Fruit fly (Drosophila melanogaster) whole organism: ENCODE data around the gene CG4186.

Source experiments
- CG8478 ChIP-seq: fragments of >200 bp; optimal IDR thresholded peaks from 2 replicates; lab custom pipeline; 2018; ENCODE audit warnings: inconsistent platforms
- EcR ChIP-seq, 2 experiments: fragments of >200 bp; optimal IDR thresholded peaks; 2 replicates each; lab custom pipeline; 2017; ENCODE audit warnings: missing biosample characterization in 2 of 2, missing genetic modification characterization in 2 of 2, missing genetic modification reagents in 2 of 2
- pan ChIP-seq: fragments of >200 bp; optimal IDR thresholded peaks from 2 replicates; lab custom pipeline; 2017
- psq ChIP-seq: fragments of >200 bp; optimal IDR thresholded peaks from 2 replicates; lab custom pipeline; 2017

DNA sequence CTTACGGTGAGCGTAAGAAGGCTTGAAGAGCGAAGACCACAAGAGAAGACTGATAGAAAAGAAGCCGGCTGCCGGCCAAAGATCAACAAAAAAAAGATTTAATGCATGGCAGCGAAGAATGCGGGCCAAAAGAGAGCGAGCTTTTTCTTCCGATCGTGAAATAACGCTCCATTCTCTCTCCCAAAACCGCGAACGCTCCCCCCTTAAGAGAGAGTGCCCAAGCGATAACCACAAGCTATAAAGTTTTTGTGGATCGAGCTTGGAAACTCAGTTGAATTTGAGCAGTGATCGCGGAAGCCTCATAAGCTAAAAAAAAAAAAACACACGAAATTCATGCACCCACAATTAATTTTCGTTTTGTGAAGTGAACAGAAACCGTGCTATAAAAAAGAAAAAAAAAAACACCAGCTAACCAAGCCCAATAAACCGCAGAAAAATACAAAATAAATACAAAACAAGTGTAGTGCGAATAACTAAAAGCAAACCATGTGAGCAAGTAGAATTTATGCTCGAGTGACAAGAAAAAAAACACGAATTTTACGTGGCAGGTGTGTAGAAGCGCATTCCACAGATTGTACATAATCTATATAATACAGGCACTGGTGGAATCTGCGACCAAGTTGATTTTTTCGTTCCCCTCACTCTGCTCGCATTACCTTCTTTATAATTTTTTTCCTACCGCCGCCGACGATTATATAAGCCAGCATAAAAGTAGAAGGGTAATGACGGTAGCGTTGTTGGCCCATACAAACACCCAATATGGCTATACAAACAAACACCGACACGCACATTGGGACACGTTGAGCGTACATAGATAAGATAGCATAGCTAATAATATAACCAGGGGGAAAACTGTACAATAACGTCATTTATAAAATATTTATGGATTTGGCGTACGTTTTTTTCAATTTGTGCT lies 38.8 kb upstream of the CG4186 start, which contains the start of gene CG13252:
- TF ChIP-seq pan (no peak), EcR (GFP tag; optimal IDR thresholded peaks at IDR 0.05; lab: Kevin White, UChicago) (no peak), psq (lab: Kevin White, UChicago) (no peak), CG8478 (no peak)
